Worm (Caenorhabditis elegans) whole organism, late embryonic: Measurements from ENCODE around the gene ZK666.15.

Source experiments
- C08G9.2 ChIP-seq: sonication (generic microtip); optimal IDR thresholded peaks from 2 replicates; lab custom pipeline; 2016; ENCODE audit warnings: mild to moderate bottlenecking, missing genetic modification characterization, moderate library complexity, missing compliant biosample characterization
- F13H6.1 ChIP-seq: sonication (generic microtip); optimal IDR thresholded peaks from 2 replicates; lab custom pipeline; 2016; ENCODE audit warnings: missing genetic modification characterization, missing compliant biosample characterization
- K02D7.2 ChIP-seq: sonication (generic microtip); optimal IDR thresholded peaks from 2 replicates; lab custom pipeline; 2017; ENCODE audit warnings: mild to moderate bottlenecking, missing genetic modification characterization, missing compliant biosample characterization
- T23F11.4 ChIP-seq: fragments of 200-800 bp; sonication (Bioruptor generic); optimal IDR thresholded peaks from 2 replicates; lab custom pipeline; 2018; ENCODE audit warnings: mild to moderate bottlenecking, missing genetic modification characterization, missing compliant biosample characterization
- ahr-1 ChIP-seq: sonication (generic microtip); optimal IDR thresholded peaks from 2 replicates; lab custom pipeline; 2016; ENCODE audit warnings: missing genetic modification characterization, missing compliant biosample characterization
- ceh-19 ChIP-seq: fragments of 200-800 bp; sonication (Bioruptor generic); optimal IDR thresholded peaks from 2 replicates; lab custom pipeline; 2018; ENCODE audit warnings: mild to moderate bottlenecking, missing genetic modification characterization, missing compliant biosample characterization
- ceh-2 ChIP-seq: sonication (generic microtip); optimal IDR thresholded peaks from 2 replicates; lab custom pipeline; 2016; ENCODE audit warnings: missing genotype, missing genetic modification characterization, missing compliant biosample characterization
- ceh-24 ChIP-seq: sonication (generic microtip); optimal IDR thresholded peaks from 2 replicates; lab custom pipeline; 2016; ENCODE audit warnings: mild to moderate bottlenecking, missing genetic modification characterization, missing compliant biosample characterization
- ceh-31 ChIP-seq: sonication (generic microtip); optimal IDR thresholded peaks from 2 replicates; lab custom pipeline; 2016; ENCODE audit warnings: missing genetic modification characterization, missing compliant biosample characterization
- ceh-34 ChIP-seq: sonication (generic microtip); optimal IDR thresholded peaks from 2 replicates; lab custom pipeline; 2016; ENCODE audit warnings: mild to moderate bottlenecking, missing genetic modification characterization, missing compliant biosample characterization
- ceh-48 ChIP-seq: sonication (generic microtip); optimal IDR thresholded peaks from 2 replicates; lab custom pipeline; 2016; ENCODE audit warnings: missing genetic modification characterization, inconsistent platforms, missing compliant biosample characterization
- ceh-6 ChIP-seq: fragments of 200-800 bp; sonication (Bioruptor generic); optimal IDR thresholded peaks from 2 replicates; lab custom pipeline; 2018; ENCODE audit warnings: mild to moderate bottlenecking, missing genetic modification characterization, missing compliant biosample characterization
- ceh-9 ChIP-seq: sonication (generic microtip); optimal IDR thresholded peaks from 2 replicates; lab custom pipeline; 2016; ENCODE audit warnings: mild to moderate bottlenecking, missing genetic modification characterization, inconsistent platforms, missing compliant biosample characterization
- dve-1 ChIP-seq: sonication (generic microtip); optimal IDR thresholded peaks from 2 replicates; lab custom pipeline; 2017; ENCODE audit warnings: antibody characterized with exemption, mild to moderate bottlenecking, missing genetic modification characterization, missing compliant biosample characterization
- elt-4 ChIP-seq: sonication (generic microtip); optimal IDR thresholded peaks from 2 replicates; lab custom pipeline; 2016; ENCODE audit warnings: missing genetic modification characterization, missing compliant biosample characterization
- ets-4 ChIP-seq: sonication (generic microtip); optimal IDR thresholded peaks from 2 replicates; lab custom pipeline; 2016; ENCODE audit warnings: missing genetic modification characterization, missing compliant biosample characterization
- eyg-1 ChIP-seq: sonication (generic microtip); optimal IDR thresholded peaks from 2 replicates; lab custom pipeline; 2016; ENCODE audit warnings: missing genotype, missing genetic modification characterization, missing compliant biosample characterization
- fax-1 ChIP-seq: sonication (generic microtip); optimal IDR thresholded peaks from 2 replicates; lab custom pipeline; 2016; ENCODE audit warnings: missing genotype, missing genetic modification characterization, missing compliant biosample characterization
- fkh-10 ChIP-seq: fragments of 150-350 bp; optimal IDR thresholded peaks from 2 replicates; lab custom pipeline; 2014; ENCODE audit warnings: missing biosample characterization, missing genetic modification reagents, missing genetic modification characterization
- fkh-6 ChIP-seq: sonication (generic microtip); optimal IDR thresholded peaks from 2 replicates; lab custom pipeline; 2016; ENCODE audit warnings: missing genetic modification characterization, missing compliant biosample characterization
- hlh-13 ChIP-seq: fragments of 200-800 bp; sonication (Bioruptor generic); optimal IDR thresholded peaks from 2 replicates; lab custom pipeline; 2018; ENCODE audit warnings: mild to moderate bottlenecking, missing genetic modification characterization, missing compliant biosample characterization
- hlh-15 ChIP-seq: sonication (generic microtip); optimal IDR thresholded peaks from 2 replicates; lab custom pipeline; 2016; ENCODE audit warnings: missing genetic modification characterization, missing compliant biosample characterization
- hlh-30 ChIP-seq: sonication (generic microtip); optimal IDR thresholded peaks from 2 replicates; lab custom pipeline; 2017; ENCODE audit warnings: antibody characterized with exemption, missing genetic modification characterization, missing compliant biosample characterization; ENCODE audit not compliant: insufficient read depth
- hlh-6 ChIP-seq: sonication (generic microtip); optimal IDR thresholded peaks from 2 replicates; lab custom pipeline; 2016; ENCODE audit warnings: missing genotype, missing genetic modification characterization, missing compliant biosample characterization
- madf-2 ChIP-seq: sonication (generic microtip); optimal IDR thresholded peaks from 2 replicates; lab custom pipeline; 2017; ENCODE audit warnings: missing genetic modification characterization, missing compliant biosample characterization
- mec-3 ChIP-seq: sonication (generic microtip); optimal IDR thresholded peaks from 2 replicates; lab custom pipeline; 2016; ENCODE audit warnings: borderline replicate concordance, missing genetic modification characterization, missing compliant biosample characterization
- nfya-1 ChIP-seq: sonication (generic microtip); optimal IDR thresholded peaks from 2 replicates; lab custom pipeline; 2017; ENCODE audit warnings: missing genetic modification characterization, mild to moderate bottlenecking, missing compliant biosample characterization, antibody characterized with exemption, moderate library complexity
- nhr-11 ChIP-seq: fragments of 150-350 bp; optimal IDR thresholded peaks from 2 replicates; lab custom pipeline; 2014; ENCODE audit warnings: missing biosample characterization, missing genetic modification characterization
- nhr-232 ChIP-seq: sonication (generic microtip); optimal IDR thresholded peaks from 2 replicates; lab custom pipeline; 2016; ENCODE audit warnings: missing genetic modification characterization, missing compliant biosample characterization
- npax-4 ChIP-seq: sonication (generic microtip); optimal IDR thresholded peaks from 2 replicates; lab custom pipeline; 2016; ENCODE audit warnings: missing genetic modification characterization, missing compliant biosample characterization
- odd-2 ChIP-seq: sonication (generic microtip); optimal IDR thresholded peaks from 2 replicates; lab custom pipeline; 2017; ENCODE audit warnings: antibody characterized with exemption, mild to moderate bottlenecking, missing genetic modification characterization, missing compliant biosample characterization
- pat-9 ChIP-seq: fragments of 200-800 bp; sonication (Bioruptor generic); optimal IDR thresholded peaks from 2 replicates; lab custom pipeline; 2018; ENCODE audit warnings: mild to moderate bottlenecking, missing genetic modification characterization, moderate library complexity, missing compliant biosample characterization
- pha-4 ChIP-seq: fragments of 150-350 bp; optimal IDR thresholded peaks from 2 replicates; lab custom pipeline; 2018; ENCODE audit warnings: missing biosample characterization, missing genetic modification reagents, missing genetic modification characterization
- pqm-1 ChIP-seq: sonication (generic microtip); optimal IDR thresholded peaks from 2 replicates; lab custom pipeline; 2016; ENCODE audit warnings: missing genetic modification characterization, missing compliant biosample characterization
- pros-1 ChIP-seq: fragments of 150-350 bp; optimal IDR thresholded peaks from 2 replicates; lab custom pipeline; 2014; ENCODE audit warnings: missing biosample characterization, missing genetic modification reagents, missing genetic modification characterization
- rnt-1 ChIP-seq: sonication (generic microtip); optimal IDR thresholded peaks from 2 replicates; lab custom pipeline; 2016; ENCODE audit warnings: missing genetic modification characterization, missing compliant biosample characterization
- sox-2 ChIP-seq: fragments of 200-800 bp; sonication (Bioruptor generic); IDR thresholded peaks from 2 replicates; pipeline ENCODE4 v1.3.6; 2022; ENCODE audit warnings: missing genetic modification reagents, missing genetic modification characterization, missing compliant biosample characterization
- tbx-2 ChIP-seq: sonication (generic microtip); optimal IDR thresholded peaks from 2 replicates; lab custom pipeline; 2016; ENCODE audit warnings: missing genetic modification characterization, missing compliant biosample characterization
- tbx-7 ChIP-seq: sonication (generic microtip); optimal IDR thresholded peaks from 2 replicates; lab custom pipeline; 2016; ENCODE audit warnings: missing genotype, missing genetic modification characterization, missing compliant biosample characterization
- ttx-3 ChIP-seq: sonication (generic microtip); optimal IDR thresholded peaks from 2 replicates; lab custom pipeline; 2016; ENCODE audit warnings: missing genetic modification reagents, missing genetic modification characterization, missing compliant biosample characterization
- unc-3 ChIP-seq, 2 experiments: fragments of 200-800 bp in 1 of 2; sonication (Bioruptor generic) in 1 of 2; sonication (generic microtip) in 1 of 2; conservative IDR thresholded peaks in 1 of 2; optimal IDR thresholded peaks in 1 of 2; 2 replicates each; pipeline versions ENCODE4 v1.3.6 to Lab custom; 2016 to 2022; ENCODE audit warnings: missing compliant biosample characterization in 2 of 2, missing genetic modification characterization in 2 of 2, missing genetic modification reagents in 1 of 2
- unc-42 ChIP-seq: sonication (generic microtip); optimal IDR thresholded peaks from 2 replicates; lab custom pipeline; 2016; ENCODE audit warnings: missing genotype, missing genetic modification characterization, missing compliant biosample characterization
- unc-55 ChIP-seq: sonication (generic microtip); optimal IDR thresholded peaks from 2 replicates; lab custom pipeline; 2017; ENCODE audit warnings: missing biosample characterization, missing genetic modification reagents, missing genetic modification characterization
- unc-86 ChIP-seq: sonication (generic microtip); optimal IDR thresholded peaks from 2 replicates; lab custom pipeline; 2016; ENCODE audit warnings: missing genetic modification characterization, missing compliant biosample characterization
- ztf-16 ChIP-seq: sonication (generic microtip); optimal IDR thresholded peaks from 2 replicates; lab custom pipeline; 2017; ENCODE audit warnings: missing genetic modification characterization, missing compliant biosample characterization

Gene ZK666.15

DNA sequence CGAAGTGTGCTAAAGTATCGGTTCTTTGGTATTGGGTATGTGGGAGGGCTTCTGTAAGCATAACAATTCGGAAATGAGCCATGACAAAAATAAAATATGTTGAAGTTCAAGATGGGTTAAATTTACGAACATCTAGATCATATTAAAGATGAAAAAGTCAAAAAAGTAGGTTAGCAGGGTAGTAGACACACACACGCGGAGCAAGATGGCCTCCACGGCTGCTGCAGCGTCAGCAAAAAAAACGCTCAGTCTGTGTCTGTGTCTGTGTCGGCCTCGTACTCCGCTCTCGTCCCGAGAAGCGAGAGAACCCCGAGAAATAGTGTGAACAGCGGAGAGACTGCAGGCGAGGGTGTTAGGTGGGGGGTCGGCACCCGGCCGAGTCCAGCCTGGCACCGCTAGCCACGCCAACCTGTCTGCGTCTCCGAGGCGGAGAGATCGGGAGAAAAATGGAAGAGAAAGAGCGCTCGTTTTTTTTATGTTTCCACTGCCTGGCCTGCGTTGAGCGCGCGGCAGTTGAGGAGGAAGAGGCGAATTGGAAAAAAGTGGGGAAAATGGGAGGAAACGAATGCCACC is 15.7 kb downstream of the ZK666.15 start, which contains the start of gene myrf-1 (continued):
- TF ChIP-seq C08G9.2 (tag; lab: Kevin White, UChicago) (peak; percentile 77), ceh-2 (tag; lab: Kevin White, UChicago) (peak; percentile 45), madf-2 (tag; lab: Kevin White, UChicago) (peak; percentile 6), K02D7.2 (no peak), tbx-7 (tag; lab: Kevin White, UChicago) (peak; percentile 35), hlh-15 (tag; lab: Kevin White, UChicago) (no peak), ttx-3 (tag; lab: Kevin White, UChicago) (no peak), pha-4 (no peak), nhr-11 (tag; lab: Kevin White, UChicago) (no peak), ztf-16 (tag; lab: Kevin White, UChicago) (no peak), pqm-1 (tag; lab: Kevin White, UChicago) (peak; percentile 80), tbx-2 (tag; lab: Kevin White, UChicago) (peak; percentile 94), mec-3 (tag; lab: Kevin White, UChicago) (no peak), ceh-6 (GFP tag; lab: Kevin White, UChicago) (peak; percentile 21), dve-1 (peak; percentile 18), ets-4 (tag; lab: Kevin White, UChicago) (peak; percentile 56), unc-3 (GFP tag; conservative IDR thresholded peaks at IDR 0.05; lab: Robert Waterston, UW) (no peak), unc-3 (tag; optimal IDR thresholded peaks at IDR 0.05; lab: Kevin White, UChicago) (no peak), ahr-1 (no peak), hlh-6 (tag; lab: Kevin White, UChicago) (no peak), unc-86 (peak; percentile 36), ceh-31 (tag; lab: Kevin White, UChicago) (peak; percentile 88), hlh-30 (peak; percentile 55), T23F11.4 (no peak), npax-4 (tag; lab: Kevin White, UChicago) (no peak), ceh-24 (no peak), sox-2 (GFP tag; lab: Robert Waterston, UW) (no peak), fkh-6 (tag; lab: Kevin White, UChicago) (peak; percentile 59), pat-9 (tag; lab: Kevin White, UChicago) (no peak), ceh-9 (tag; lab: Kevin White, UChicago) (no peak), nhr-232 (tag; lab: Kevin White, UChicago) (peak; percentile 40), fkh-10 (no peak), F13H6.1 (peak; percentile 77), elt-4 (tag; lab: Kevin White, UChicago) (no peak), unc-55 (GFP tag; lab: Kevin White, UChicago) (peak; percentile 15), unc-42 (tag; lab: Kevin White, UChicago) (peak; percentile 70), ceh-19 (GFP tag; lab: Kevin White, UChicago) (peak; percentile 58), rnt-1 (tag; lab: Kevin White, UChicago) (peak; percentile 35), ceh-48 (tag; lab: Kevin White, UChicago) (no peak), odd-2 (tag; lab: Kevin White, UChicago) (no peak)

- TF ChIP-seq ets-4 (tag; lab: Kevin White, UChicago) (no peak), unc-86 (no peak), pros-1 (tag; lab: Kevin White, UChicago) (no peak), dve-1 (no peak), ceh-19 (GFP tag; lab: Kevin White, UChicago) (no peak), ceh-34 (no peak), ztf-16 (tag; lab: Kevin White, UChicago) (no peak), nfya-1 (no peak), eyg-1 (tag; lab: Kevin White, UChicago) (no peak), hlh-13 (no peak), fax-1 (tag; lab: Kevin White, UChicago) (no peak), odd-2 (tag; lab: Kevin White, UChicago) (no peak)
- TF ChIP-seq, all 69 proteins: peak for 0
These were observed 17.9 kb downstream of the ZK666.15 start for ce11 chrII:10504729-10505128.
